Worm (Caenorhabditis elegans) whole organism, young adult: Measurements from ENCODE around the gene tsp-5.

Experiments used
- B0261.1 ChIP-seq: sonication (generic microtip); optimal IDR thresholded peaks from 2 replicates; lab custom pipeline; 2016; ENCODE audit warnings: mild to moderate bottlenecking, missing genetic modification characterization, moderate library complexity, missing compliant biosample characterization
- B0336.3 ChIP-seq: fragments of 200-800 bp; sonication (Bioruptor generic); IDR thresholded peaks from 2 replicates; pipeline ENCODE4 v1.3.6; 2022; ENCODE audit warnings: missing genetic modification characterization, missing compliant biosample characterization
- F37B4.10 ChIP-seq: fragments of 200-800 bp; sonication (Bioruptor generic); IDR thresholded peaks from 2 replicates; pipeline ENCODE4 v1.3.6; 2022; ENCODE audit warnings: missing genetic modification characterization, missing compliant biosample characterization
- F52B5.7 ChIP-seq: sonication (generic microtip); optimal IDR thresholded peaks from 2 replicates; lab custom pipeline; 2016; ENCODE audit warnings: mild to moderate bottlenecking, missing genetic modification characterization, missing compliant biosample characterization
- F55B11.4 ChIP-seq: sonication (generic microtip); optimal IDR thresholded peaks from 2 replicates; lab custom pipeline; 2016; ENCODE audit warnings: missing compliant biosample characterization, missing genetic modification characterization, borderline replicate concordance; ENCODE audit not compliant: insufficient read depth
- Y56A3A.18 ChIP-seq: fragments of 200-800 bp; sonication (Bioruptor generic); IDR thresholded peaks from 2 replicates; pipeline ENCODE4 v1.3.6; 2022; ENCODE audit warnings: missing genetic modification reagents, missing genetic modification characterization, missing compliant biosample characterization
- Y67H2A.10 ChIP-seq: fragments of 200-800 bp; sonication (Bioruptor generic); conservative IDR thresholded peaks from 2 replicates; pipeline ENCODE4 v1.3.6; 2022; ENCODE audit warnings: missing genetic modification reagents, missing genetic modification characterization, missing compliant biosample characterization
- atf-7 ChIP-seq: sonication (generic microtip); optimal IDR thresholded peaks from 2 replicates; lab custom pipeline; 2017; ENCODE audit warnings: mild to moderate bottlenecking, missing genetic modification characterization, missing compliant biosample characterization
- athp-1 ChIP-seq: sonication (generic microtip); optimal IDR thresholded peaks from 2 replicates; lab custom pipeline; 2017; ENCODE audit warnings: mild to moderate bottlenecking, missing genetic modification characterization, missing compliant biosample characterization
- attf-6 ChIP-seq: fragments of 200-800 bp; sonication (Bioruptor generic); IDR thresholded peaks from 2 replicates; pipeline ENCODE4 v1.3.6; 2022; ENCODE audit warnings: missing genetic modification reagents, missing genetic modification characterization, missing compliant biosample characterization
- ccch-3 ChIP-seq: fragments of 200-800 bp; sonication (Bioruptor generic); optimal IDR thresholded peaks from 2 replicates; lab custom pipeline; 2018; ENCODE audit warnings: mild to moderate bottlenecking, missing genetic modification characterization, missing compliant biosample characterization
- cebp-2 ChIP-seq: fragments of 200-800 bp; sonication (Bioruptor generic); IDR thresholded peaks from 2 replicates; pipeline ENCODE4 v1.3.6; 2022; ENCODE audit warnings: missing genetic modification characterization, missing compliant biosample characterization
- ceh-27 ChIP-seq: fragments of 200-800 bp; sonication (Bioruptor generic); optimal IDR thresholded peaks from 2 replicates; lab custom pipeline; 2018; ENCODE audit warnings: mild to moderate bottlenecking, missing genetic modification characterization, moderate library complexity, missing compliant biosample characterization
- ceh-58 ChIP-seq: fragments of 200-800 bp; sonication (Bioruptor generic); IDR thresholded peaks from 2 replicates; pipeline ENCODE4 v1.3.6; 2022; ENCODE audit warnings: missing genetic modification characterization, missing compliant biosample characterization
- dpl-1 ChIP-seq: fragments of 150-350 bp; optimal IDR thresholded peaks from 2 replicates; lab custom pipeline; 2014; ENCODE audit warnings: missing biosample characterization, missing genetic modification reagents, missing genetic modification characterization
- efl-1 ChIP-seq: fragments of 150-350 bp; optimal IDR thresholded peaks from 2 replicates; lab custom pipeline; 2014; ENCODE audit warnings: missing biosample characterization, missing genetic modification reagents, missing genetic modification characterization
- egl-44 ChIP-seq: fragments of 200-800 bp; sonication (Bioruptor generic); IDR thresholded peaks from 2 replicates; pipeline ENCODE4 v1.3.6; 2022; ENCODE audit warnings: missing genetic modification reagents, missing genetic modification characterization, missing compliant biosample characterization
- ekl-4 ChIP-seq: fragments of 200-800 bp; sonication (Bioruptor generic); IDR thresholded peaks from 2 replicates; pipeline ENCODE4 v1.3.6; 2022; ENCODE audit warnings: missing genetic modification reagents, missing genetic modification characterization, missing compliant biosample characterization
- ets-4 ChIP-seq: fragments of 200-800 bp; sonication (Bioruptor generic); optimal IDR thresholded peaks from 2 replicates; lab custom pipeline; 2018; ENCODE audit warnings: mild to moderate bottlenecking, missing genetic modification characterization, missing compliant biosample characterization
- hmg-1.2 ChIP-seq: fragments of 200-800 bp; sonication (Bioruptor generic); IDR thresholded peaks from 2 replicates; pipeline ENCODE4 v1.3.6; 2022; ENCODE audit warnings: missing genetic modification reagents, missing genetic modification characterization, missing compliant biosample characterization
- hsf-1 ChIP-seq: fragments of 200-800 bp; sonication (Bioruptor generic); IDR thresholded peaks from 2 replicates; pipeline ENCODE4 v1.3.6; 2022; ENCODE audit warnings: missing genetic modification reagents, missing genetic modification characterization, missing compliant biosample characterization
- let-526 ChIP-seq: fragments of 200-800 bp; sonication (Bioruptor generic); IDR thresholded peaks from 2 replicates; pipeline ENCODE4 v1.3.6; 2022; ENCODE audit warnings: missing genetic modification reagents, missing genetic modification characterization, missing compliant biosample characterization
- let-607 ChIP-seq, 2 experiments: fragments of 200-800 bp in 1 of 2; sonication (Bioruptor generic) in 1 of 2; sonication (generic microtip) in 1 of 2; optimal IDR thresholded peaks; 2 replicates each; lab custom pipeline; 2016 to 2018; ENCODE audit warnings: mild to moderate bottlenecking in 2 of 2, missing compliant biosample characterization in 2 of 2, missing genetic modification characterization in 2 of 2, moderate library complexity in 2 of 2, missing genotype in 1 of 2
- lin-35 ChIP-seq, 3 experiments: fragments of 150-350 bp in 2 of 3; sonication (generic microtip) in 1 of 3; optimal IDR thresholded peaks; 2 replicates each; lab custom pipeline; 2014 to 2018; ENCODE audit warnings: missing biosample characterization in 3 of 3, missing genetic modification characterization in 3 of 3, missing genetic modification reagents in 3 of 3
- lin-40 ChIP-seq: sonication (generic microtip); optimal IDR thresholded peaks from 2 replicates; lab custom pipeline; 2016; ENCODE audit warnings: missing genetic modification characterization, mild to moderate bottlenecking, missing compliant biosample characterization, missing genotype, missing genetic modification reagents
- madf-6 ChIP-seq: fragments of 200-800 bp; sonication (Bioruptor generic); IDR thresholded peaks from 2 replicates; pipeline ENCODE4 v1.3.6; 2022; ENCODE audit warnings: missing genetic modification reagents, missing genetic modification characterization, missing compliant biosample characterization
- mes-4 ChIP-seq: sonication (generic microtip); optimal IDR thresholded peaks from 2 replicates; lab custom pipeline; 2016; ENCODE audit warnings: missing genotype, missing genetic modification characterization, missing compliant biosample characterization
- nfya-1 ChIP-seq: sonication (generic microtip); optimal IDR thresholded peaks from 2 replicates; lab custom pipeline; 2017; ENCODE audit warnings: antibody characterized with exemption, missing compliant biosample characterization, missing genetic modification characterization, borderline replicate concordance; ENCODE audit not compliant: insufficient read depth
- nhr-80 ChIP-seq: sonication (generic microtip); optimal IDR thresholded peaks from 2 replicates; lab custom pipeline; 2016; ENCODE audit warnings: missing genetic modification characterization, missing compliant biosample characterization
- rcor-1 ChIP-seq: fragments of 200-800 bp; sonication (Bioruptor generic); IDR thresholded peaks from 2 replicates; pipeline ENCODE4 v1.3.6; 2022; ENCODE audit warnings: missing genetic modification reagents, missing genetic modification characterization, missing compliant biosample characterization
- sdz-38 ChIP-seq: sonication (generic microtip); optimal IDR thresholded peaks from 2 replicates; lab custom pipeline; 2016; ENCODE audit warnings: missing genotype, missing genetic modification characterization, missing compliant biosample characterization
- sea-2 ChIP-seq: fragments of 200-800 bp; sonication (Bioruptor generic); IDR thresholded peaks from 2 replicates; pipeline ENCODE4 v1.3.6; 2022; ENCODE audit warnings: missing genetic modification characterization, missing compliant biosample characterization
- snpc-1.1 ChIP-seq: sonication (generic microtip); optimal IDR thresholded peaks from 2 replicates; lab custom pipeline; 2017; ENCODE audit warnings: missing genetic modification characterization, mild to moderate bottlenecking, missing compliant biosample characterization, antibody characterized with exemption, moderate library complexity, missing genotype, missing genetic modification reagents; ENCODE audit not compliant: insufficient read depth
- snpc-1.3 ChIP-seq: sonication (generic microtip); optimal IDR thresholded peaks from 2 replicates; lab custom pipeline; 2017; ENCODE audit warnings: missing genetic modification characterization, mild to moderate bottlenecking, missing compliant biosample characterization, antibody characterized with exemption, moderate library complexity, missing genotype, missing genetic modification reagents; ENCODE audit not compliant: insufficient read depth
- snpc-3.4 ChIP-seq: sonication (generic microtip); optimal IDR thresholded peaks from 2 replicates; lab custom pipeline; 2017; ENCODE audit warnings: missing genetic modification characterization, mild to moderate bottlenecking, missing compliant biosample characterization, antibody characterized with exemption, moderate library complexity, missing genotype, missing genetic modification reagents
- snpc-4 ChIP-seq, 5 experiments: fragments of 150-350 bp in 1 of 5; sonication (generic microtip) in 4 of 5; optimal IDR thresholded peaks; 2 replicates each; lab custom pipeline; 2014 to 2018; ENCODE audit warnings: missing genetic modification characterization in 5 of 5, missing biosample characterization in 3 of 5, antibody characterized with exemption in 2 of 5, mild to moderate bottlenecking in 2 of 5, missing compliant biosample characterization in 2 of 5, missing genotype in 2 of 5, moderate library complexity in 2 of 5, missing genetic modification reagents in 1 of 5
- tbp1 ChIP-seq: fragments of 200-800 bp; sonication (Bioruptor generic); optimal IDR thresholded peaks from 2 replicates; lab custom pipeline; 2018; ENCODE audit warnings: mild to moderate bottlenecking, missing genetic modification characterization, missing compliant biosample characterization
- tlf-1 ChIP-seq: fragments of 200-800 bp; sonication (Bioruptor generic); optimal IDR thresholded peaks from 2 replicates; lab custom pipeline; 2018; ENCODE audit warnings: mild to moderate bottlenecking, missing genetic modification characterization, missing compliant biosample characterization
- zim-3 ChIP-seq: sonication (generic microtip); optimal IDR thresholded peaks from 2 replicates; lab custom pipeline; 2017; ENCODE audit warnings: mild to moderate bottlenecking, missing genetic modification characterization, moderate library complexity, missing compliant biosample characterization
- ztf-22 ChIP-seq: fragments of 200-800 bp; sonication (Bioruptor generic); optimal IDR thresholded peaks from 2 replicates; lab custom pipeline; 2018; ENCODE audit warnings: mild to moderate bottlenecking, missing genetic modification characterization, moderate library complexity, missing compliant biosample characterization

tsp-5 gene

DNA sequence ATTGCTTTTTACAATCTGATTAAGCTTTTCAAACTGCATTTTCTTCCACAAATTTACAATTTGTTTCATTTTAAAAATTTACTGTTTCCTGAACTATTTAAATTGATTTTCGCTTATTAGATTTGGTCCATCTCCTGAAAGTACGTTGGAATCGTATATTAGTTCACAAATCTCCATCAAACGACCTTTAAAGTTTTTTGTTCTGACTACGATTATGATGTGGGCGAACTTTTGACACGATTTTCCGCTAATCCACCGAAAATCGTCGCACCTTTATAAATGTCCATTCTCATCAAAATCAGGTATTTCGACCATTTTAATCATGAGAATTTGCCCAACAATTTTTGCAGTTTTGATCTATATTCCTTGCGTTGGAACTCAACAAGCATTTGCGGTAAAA, 32.0 kb upstream of the tsp-5 start, which contains the start of gene C08F11.1:
Gene C08F11.1, plus strand, starts transcription at position 301 of the 400 bp plus-strand sequence.
- no peak for TF ChIP-seq snpc-4 (GFP tag; optimal IDR thresholded peaks at IDR 0.05; lab: Kevin White, UChicago)
- peak in 1 of 4 experiments; percentile 29 for TF ChIP-seq snpc-4 (tag; optimal IDR thresholded peaks at IDR 0.05; lab: Kevin White, UChicago)
- no peak for TF ChIP-seq egl-44 (GFP tag; lab: Robert Waterston, UW)
- no peak for TF ChIP-seq sdz-38 (tag; lab: Kevin White, UChicago)

DNA sequence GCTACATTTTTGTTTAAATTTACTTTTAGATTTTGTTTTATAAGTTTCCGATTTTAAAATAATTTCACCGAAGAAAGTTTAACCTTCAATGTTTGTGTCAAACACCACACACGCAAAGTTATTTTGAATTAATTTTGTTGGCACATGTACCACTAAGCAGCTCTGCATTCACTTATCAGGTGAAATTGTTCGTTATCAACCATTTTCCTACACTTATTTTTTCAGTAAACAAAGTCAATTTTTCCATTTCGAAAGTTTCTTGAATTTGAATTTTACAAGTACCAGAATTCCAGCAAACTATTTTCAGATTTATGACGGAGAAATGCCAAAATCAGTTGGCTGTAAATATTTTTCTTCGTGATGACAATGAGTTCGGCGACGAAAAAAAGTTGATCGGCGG, 27.7 kb upstream of the tsp-5 start, which contains the start of gene C08F11.3:
Gene C08F11.3, plus strand, starts transcription at position 301 of the 400 bp plus-strand sequence.
- TF ChIP-seq nfya-1: no peak
- TF ChIP-seq mes-4 (tag; lab: Kevin White, UChicago): no peak
- no peak for TF ChIP-seq atf-7
- TF ChIP-seq lin-40 (tag; lab: Kevin White, UChicago): no peak
- TF ChIP-seq B0336.3 (GFP tag; lab: Robert Waterston, UW): no peak
- no peak for TF ChIP-seq ccch-3 (GFP tag; lab: Kevin White, UChicago)
- TF ChIP-seq tlf-1 (GFP tag; lab: Kevin White, UChicago): no peak
- no peak for TF ChIP-seq F37B4.10 (GFP tag; lab: Robert Waterston, UW)
- TF ChIP-seq F52B5.7: no peak
- TF ChIP-seq B0261.1 (tag; lab: Kevin White, UChicago): no peak
- no peak for TF ChIP-seq athp-1 (tag; lab: Kevin White, UChicago)
- TF ChIP-seq ceh-27: no peak
- no peak for TF ChIP-seq ztf-22
- no peak for TF ChIP-seq lin-35 (GFP tag; optimal IDR thresholded peaks at IDR 0.05; lab: Kevin White, UChicago)

ce11 chrIV:13609755-13610154, 18.2 kb upstream of the tsp-5 start, which contains the start of gene C08F11.13:
TSS of gene C08F11.13 (minus strand) at chrIV:13609892.
- TF ChIP-seq Y56A3A.18 (GFP tag; lab: Robert Waterston, UW) (no peak), nhr-80 (tag; lab: Kevin White, UChicago) (peak; percentile 26)

ce11 chrIV:13601973-13602669, 10.6 kb upstream of the tsp-5 start, which contains the start of gene Y45F10B.59:
TSS of gene Y45F10B.59 (plus strand) at chrIV:13602619.
- TF ChIP-seq attf-6 (GFP tag; lab: Robert Waterston, UW) (peak; percentile 94), tlf-1 (GFP tag; lab: Kevin White, UChicago) (no peak), snpc-3.4 (peak; percentile 84), cebp-2 (GFP tag; lab: Robert Waterston, UW) (no peak), let-607 (tag; optimal IDR thresholded peaks at IDR 0.05; lab: Kevin White, UChicago) (no peak), dpl-1 (no peak), tbp1 (peak; percentile 68), snpc-4 (GFP tag; optimal IDR thresholded peaks at IDR 0.05; lab: Kevin White, UChicago) (peak; percentile 92), snpc-4 (tag; optimal IDR thresholded peaks at IDR 0.05; lab: Kevin White, UChicago) (peak; percentile 90 to 94 (median 92)), rcor-1 (GFP tag; lab: Robert Waterston, UW) (0 out of 2 replicates have a peak, but pooled peaks have one; percentile 16), sea-2 (GFP tag; lab: Robert Waterston, UW) (no peak), let-526 (GFP tag; lab: Robert Waterston, UW) (no peak), snpc-1.1 (tag; lab: Kevin White, UChicago) (peak; percentile 93), Y67H2A.10 (GFP tag; lab: Robert Waterston, UW) (no peak), ztf-22 (no peak), hsf-1 (GFP tag; lab: Robert Waterston, UW) (0 out of 2 replicates have a peak, but pooled peaks have one; percentile 20), F55B11.4 (tag; lab: Kevin White, UChicago) (no peak), B0261.1 (tag; lab: Kevin White, UChicago) (no peak), ceh-58 (GFP tag; lab: Robert Waterston, UW) (no peak), ets-4 (GFP tag; lab: Kevin White, UChicago) (no peak), lin-40 (tag; lab: Kevin White, UChicago) (no peak), hmg-1.2 (GFP tag; lab: Robert Waterston, UW) (peak; percentile 97), efl-1 (GFP tag; lab: Kevin White, UChicago) (no peak), zim-3 (no peak), ekl-4 (GFP tag; lab: Robert Waterston, UW) (0 out of 2 replicates have a peak, but pooled peaks have one; percentile 35), madf-6 (GFP tag; lab: Robert Waterston, UW) (peak; percentile 65; the same call in 1 of the 2 replicates), egl-44 (GFP tag; lab: Robert Waterston, UW) (no peak), snpc-1.3 (tag; lab: Kevin White, UChicago) (peak; percentile 81)
